Fruit fly (Drosophila melanogaster): Measurements from ENCODE around the gene mys.

mys gene

dm6 chrX:8114476-8115342 is 53.3 kb downstream of the mys start (continued):
- peak; percentile 15 for TF ChIP-seq CG4854 (GFP tag; optimal IDR thresholded peaks at IDR 0.05)
- peak; percentile 73 for TF ChIP-seq dysf (GFP tag; IDR thresholded peaks at IDR 0.05)
- peak; percentile 76 for TF ChIP-seq CG7839 (tag; optimal IDR thresholded peaks at IDR 0.05)
- no peak for TF ChIP-seq Doc2 (GFP tag; IDR thresholded peaks at IDR 0.05)
- TF ChIP-seq az2 (GFP tag; optimal IDR thresholded peaks at IDR 0.05): peak; percentile 28
- TF ChIP-seq Vsx1 (GFP tag; optimal IDR thresholded peaks at IDR 0.05): no peak
- peak; percentile 35; the same call in 1 of the 3 replicates for TF ChIP-seq Aef1 (GFP tag; IDR thresholded peaks at IDR 0.05)
- peak; percentile 38; the same call in 1 of the 2 replicates for TF ChIP-seq E2f2 (GFP tag; IDR thresholded peaks at IDR 0.05)
- TF ChIP-seq slou (GFP tag; optimal IDR thresholded peaks at IDR 0.05): no peak
- TF ChIP-seq CG15514 (GFP tag; optimal IDR thresholded peaks at IDR 0.05): peak; percentile 41
- peak; percentile 43; the same call in 1 of the 2 replicates for TF ChIP-seq vvl (GFP tag; IDR thresholded peaks at IDR 0.05)
- TF ChIP-seq ttk (GFP tag; IDR thresholded peaks at IDR 0.05): no peak
- TF ChIP-seq Neu2 (GFP tag; optimal IDR thresholded peaks at IDR 0.05; ENCODE audit: borderline replicate concordance): no peak
- peak; percentile 39 for TF ChIP-seq bab2 (GFP tag; optimal IDR thresholded peaks at IDR 0.05)
- peak; percentile 19 for TF ChIP-seq Hey (tag; optimal IDR thresholded peaks at IDR 0.05)
- no peak for TF ChIP-seq CG13287 (GFP tag; IDR thresholded peaks at IDR 0.05; ENCODE audit: partially characterized antibody)
- peak; percentile 64 for TF ChIP-seq HmgZ (tag; optimal IDR thresholded peaks at IDR 0.05)
- peak; percentile 30; the same call in 1 of the 2 replicates for TF ChIP-seq CG9215 (GFP tag; IDR thresholded peaks at IDR 0.05)
- peak; percentile 7 for TF ChIP-seq CG14710 (tag; optimal IDR thresholded peaks at IDR 0.05)
- peak; percentile 33 for TF ChIP-seq Myb (GFP tag; optimal IDR thresholded peaks at IDR 0.05)
- TF ChIP-seq Nf-YC (tag; optimal IDR thresholded peaks at IDR 0.05): peak; percentile 61
- peak; percentile 36 for TF ChIP-seq D19B (GFP tag; optimal IDR thresholded peaks at IDR 0.05)
- TF ChIP-seq repo (GFP tag; optimal IDR thresholded peaks at IDR 0.05): peak; percentile 13
- TF ChIP-seq ranshi (GFP tag; IDR thresholded peaks at IDR 0.05): peak; percentile 63; the same call in 1 of the 2 replicates
- TF ChIP-seq seq (GFP tag; IDR thresholded peaks at IDR 0.05): peak; percentile 51; the same call in 1 of the 2 replicates
- peak in 1 of 2 experiments; percentile 16 for TF ChIP-seq crp (GFP tag; optimal IDR thresholded peaks at IDR 0.05)
- TF ChIP-seq ind (GFP tag; optimal IDR thresholded peaks at IDR 0.05): peak; percentile 45
- peak; percentile 63 for TF ChIP-seq CG9932 (GFP tag; IDR thresholded peaks at IDR 0.05)
- TF ChIP-seq Fer1 (GFP tag; optimal IDR thresholded peaks at IDR 0.05): peak; percentile 81
- TF ChIP-seq CG12659 (GFP tag; optimal IDR thresholded peaks at IDR 0.05): peak; percentile 38
- peak; percentile 40 for TF ChIP-seq CG10274 (GFP tag; optimal IDR thresholded peaks at IDR 0.05)
- no peak for TF ChIP-seq CkIIα-i1 (GFP tag; IDR thresholded peaks at IDR 0.05)
- TF ChIP-seq HLH3B (GFP tag; IDR thresholded peaks at IDR 0.05): peak; percentile 46; the same call in 1 of the 2 replicates
- TF ChIP-seq sob (GFP tag; IDR thresholded peaks at IDR 0.05): peak; percentile 62
- peak; percentile 22 for TF ChIP-seq CG18476 (GFP tag; optimal IDR thresholded peaks at IDR 0.05)
- no peak for TF ChIP-seq nom (GFP tag; optimal IDR thresholded peaks at IDR 0.05)
- peak; percentile 20 for TF ChIP-seq CG31365 (tag; optimal IDR thresholded peaks at IDR 0.05)
- peak; percentile 58 for TF ChIP-seq CG10147 (GFP tag; optimal IDR thresholded peaks at IDR 0.05)
- peak; percentile 29 for TF ChIP-seq NC2β (GFP tag; optimal IDR thresholded peaks at IDR 0.05)
- TF ChIP-seq CG8290 (GFP tag; optimal IDR thresholded peaks at IDR 0.05): no peak
- peak in 1 of 2 experiments; percentile 59 for TF ChIP-seq CG8290 (tag; optimal IDR thresholded peaks at IDR 0.05)
- peak; percentile 77 for TF ChIP-seq CG6765 (GFP tag; optimal IDR thresholded peaks at IDR 0.05)
- no peak for TF ChIP-seq Trl (optimal IDR thresholded peaks at IDR 0.05)
- no peak for TF ChIP-seq Trl (GFP tag; optimal IDR thresholded peaks at IDR 0.05)
- TF ChIP-seq CG31224 (GFP tag; IDR thresholded peaks at IDR 0.05): peak; percentile 62
- peak; percentile 46 for TF ChIP-seq CG9437 (GFP tag; optimal IDR thresholded peaks at IDR 0.05)
- TF ChIP-seq CG17385 (GFP tag; optimal IDR thresholded peaks at IDR 0.05): peak; percentile 71
- no peak for TF ChIP-seq prd (optimal IDR thresholded peaks at IDR 0.05)
- TF ChIP-seq prd (GFP tag; IDR thresholded peaks at IDR 0.05): peak; percentile 68
